Fruit fly (Drosophila melanogaster) S2 (cell line): ENCODE measurements around the gene Taf12.

ENCODE experiments used
- CG8478 ChIP-seq: fragments of >200 bp; optimal IDR thresholded peaks from 2 replicates; lab custom pipeline; 2018
- CTCF ChIP-seq, 2 experiments: fragments of >200 bp; optimal IDR thresholded peaks; 2 replicates each; lab custom pipeline; 2018

Gene Taf12

DNA sequence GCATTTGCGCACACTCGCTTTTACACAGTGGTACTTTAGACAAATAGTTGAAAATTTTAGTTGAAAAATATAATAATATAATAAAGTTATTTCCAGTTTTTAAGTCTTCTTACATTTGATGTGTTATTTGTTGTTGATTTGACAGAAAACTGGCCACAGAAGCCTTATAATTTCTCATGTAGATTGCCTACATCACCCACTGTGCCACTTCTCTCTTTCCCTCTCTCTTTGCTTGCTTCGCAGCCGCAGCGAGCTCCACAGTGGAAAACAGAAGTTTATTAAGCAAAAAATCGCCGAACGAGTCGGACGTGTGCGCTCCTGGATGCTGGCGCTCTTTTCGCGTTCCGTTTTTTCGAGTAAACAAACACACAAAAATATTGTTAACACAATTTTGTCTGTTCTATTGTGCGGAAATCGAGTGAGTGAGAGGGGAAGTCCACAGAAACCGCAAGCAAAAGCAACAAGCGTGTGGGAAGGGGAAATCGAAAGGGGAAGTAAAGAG is 23.6 kb downstream of the Taf12 start, which contains the start of gene CG42327:
Gene CG42327, plus strand, starts transcription at position 277 of the 502 bp plus-strand sequence.
- TF ChIP-seq CTCF (optimal IDR thresholded peaks at IDR 0.05; lab: Kevin White, UChicago) (no peak), CG8478 (lab: Kevin White, UChicago) (no peak)

DNA sequence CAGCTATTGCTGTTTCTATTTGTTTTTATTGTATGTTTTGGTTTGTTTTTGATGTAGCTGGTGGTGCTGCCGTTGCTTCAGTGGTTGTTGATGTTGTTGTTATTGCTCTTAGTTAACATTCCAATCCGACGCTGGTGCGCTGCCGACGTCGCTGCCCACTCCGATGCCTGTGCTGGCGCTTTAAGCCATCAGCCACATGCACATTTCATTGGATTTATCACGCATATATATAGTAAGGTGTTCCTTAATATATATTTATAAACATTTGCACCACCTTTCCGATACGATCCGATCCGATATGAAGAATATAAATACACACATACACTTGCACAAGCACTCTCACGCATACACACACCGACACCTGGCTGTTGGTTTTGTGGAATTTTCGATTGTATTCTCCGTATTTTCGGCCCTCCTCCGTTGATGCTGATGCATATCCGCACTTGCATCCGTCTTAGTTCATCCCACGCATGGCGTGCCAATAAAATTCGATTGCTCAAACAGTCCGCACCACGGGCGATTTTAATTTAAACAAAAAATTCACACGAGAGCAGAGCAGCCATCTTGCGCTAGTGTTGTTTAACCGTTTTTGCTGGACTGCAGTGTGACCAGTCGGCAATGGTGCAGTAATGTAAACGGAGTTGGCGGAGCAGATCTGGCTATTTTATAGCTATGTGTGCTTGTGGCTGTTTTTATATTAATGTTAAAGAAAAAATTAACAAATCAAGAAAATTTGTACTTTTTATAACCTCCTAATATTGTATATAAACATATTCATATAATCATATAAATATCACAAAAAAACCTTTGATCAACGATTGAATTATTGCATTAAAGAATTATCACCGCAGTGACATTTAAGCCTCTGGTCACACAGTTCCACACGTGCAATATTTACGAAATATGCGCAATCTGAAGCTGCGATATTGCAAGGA is 29.1 kb downstream of the Taf12 start, which contains the start of the genes Csk and Elp1:
Gene Csk, minus strand, starts transcription at position 602 of the 935 bp plus-strand sequence.
Gene Elp1, plus strand, starts transcription at position 867 of the 935 bp plus-strand sequence.
- TF ChIP-seq CTCF (optimal IDR thresholded peaks at IDR 0.05; lab: Kevin White, UChicago): no peak
- no peak for TF ChIP-seq CG8478 (lab: Kevin White, UChicago)

DNA sequence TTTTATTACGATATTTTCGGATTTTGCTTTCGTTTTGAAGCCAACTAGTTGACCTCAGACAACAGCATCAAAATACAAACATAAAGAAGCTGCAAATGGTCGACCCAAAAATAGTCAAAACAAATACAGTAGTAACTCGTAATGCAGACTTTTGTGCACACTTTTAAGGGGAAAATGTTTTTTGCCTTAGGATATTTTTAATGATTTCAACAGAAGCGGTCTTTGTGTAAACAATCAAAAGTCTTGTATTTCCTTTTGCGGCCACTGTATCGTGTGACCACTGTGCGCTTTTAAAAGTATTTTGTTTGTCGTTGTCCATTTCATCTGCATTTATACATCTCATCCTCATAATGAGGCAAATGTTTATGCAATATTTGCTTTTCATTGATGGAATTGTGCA is 30.0 kb downstream of the Taf12 start:
- TF ChIP-seq CG8478 (lab: Kevin White, UChicago) (no peak), CTCF (optimal IDR thresholded peaks at IDR 0.05; lab: Kevin White, UChicago) (no peak)

DNA sequence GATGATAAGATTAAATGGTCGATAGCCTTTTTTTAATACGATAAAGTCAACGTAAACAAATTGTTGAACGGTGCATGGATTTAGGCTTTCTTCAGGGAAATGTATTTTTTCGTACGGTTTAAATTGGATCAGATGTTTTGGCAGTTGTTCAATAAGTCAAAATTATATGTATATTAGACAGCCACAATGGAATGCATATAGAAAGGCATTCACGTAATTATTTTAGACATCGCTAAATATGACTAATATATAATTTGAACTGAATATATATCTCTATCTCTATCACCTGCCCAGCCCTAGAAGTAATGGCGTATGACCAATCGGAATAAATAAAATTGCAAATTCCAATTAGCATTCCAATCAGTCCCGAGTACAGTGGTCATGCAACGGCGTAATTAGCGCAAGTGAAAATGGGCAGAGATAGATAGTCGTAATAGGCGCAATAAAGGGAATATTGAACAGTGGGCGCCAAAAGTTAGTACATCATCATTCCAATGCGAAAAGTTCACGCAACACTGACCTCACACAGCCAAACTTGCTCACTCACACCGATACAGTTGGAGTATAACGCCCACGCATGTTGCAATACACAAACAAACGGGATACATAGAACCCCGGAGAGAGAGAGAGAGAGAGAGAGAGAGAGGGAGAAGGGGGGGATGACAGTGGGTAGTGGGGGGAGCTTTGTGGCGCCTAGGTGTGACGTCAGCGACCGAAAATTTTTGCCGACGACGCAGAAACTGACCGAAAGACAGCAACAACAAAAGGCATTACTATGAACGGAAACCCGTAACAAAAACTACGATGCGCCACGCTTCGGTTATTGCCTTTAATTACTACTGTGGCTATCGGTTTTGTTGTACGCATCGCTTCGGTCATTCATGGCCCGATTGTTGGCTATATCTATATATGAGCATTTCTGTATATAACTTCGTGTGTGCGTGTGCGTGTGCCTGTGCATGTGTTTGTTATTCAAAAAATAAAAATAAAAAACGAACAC is 30.8 kb downstream of the Taf12 start:
- no peak for TF ChIP-seq CTCF (optimal IDR thresholded peaks at IDR 0.05; lab: Kevin White, UChicago)
- TF ChIP-seq CG8478 (lab: Kevin White, UChicago): no peak

DNA sequence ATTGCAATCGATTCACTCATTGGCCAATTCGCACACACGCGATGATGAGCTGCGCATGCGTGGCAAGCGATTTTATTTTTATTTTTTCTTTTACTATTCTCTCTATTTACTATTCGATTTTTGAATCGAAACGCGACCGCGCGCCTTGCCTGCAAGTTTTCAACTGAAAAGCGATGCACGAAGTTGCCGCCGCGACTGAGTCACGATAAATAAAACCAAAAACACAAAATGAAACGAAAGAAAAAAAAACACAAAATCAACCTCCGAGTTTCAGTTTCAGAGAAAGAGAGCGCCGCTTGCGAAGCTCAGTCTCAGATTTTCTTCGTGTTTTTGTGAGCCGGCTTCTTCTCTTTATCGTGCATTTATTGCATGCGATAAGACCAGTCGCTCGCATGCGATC is 32.7 kb downstream of the Taf12 start:
- TF ChIP-seq CG8478 (lab: Kevin White, UChicago) (no peak), CTCF (optimal IDR thresholded peaks at IDR 0.05; lab: Kevin White, UChicago) (no peak)

DNA sequence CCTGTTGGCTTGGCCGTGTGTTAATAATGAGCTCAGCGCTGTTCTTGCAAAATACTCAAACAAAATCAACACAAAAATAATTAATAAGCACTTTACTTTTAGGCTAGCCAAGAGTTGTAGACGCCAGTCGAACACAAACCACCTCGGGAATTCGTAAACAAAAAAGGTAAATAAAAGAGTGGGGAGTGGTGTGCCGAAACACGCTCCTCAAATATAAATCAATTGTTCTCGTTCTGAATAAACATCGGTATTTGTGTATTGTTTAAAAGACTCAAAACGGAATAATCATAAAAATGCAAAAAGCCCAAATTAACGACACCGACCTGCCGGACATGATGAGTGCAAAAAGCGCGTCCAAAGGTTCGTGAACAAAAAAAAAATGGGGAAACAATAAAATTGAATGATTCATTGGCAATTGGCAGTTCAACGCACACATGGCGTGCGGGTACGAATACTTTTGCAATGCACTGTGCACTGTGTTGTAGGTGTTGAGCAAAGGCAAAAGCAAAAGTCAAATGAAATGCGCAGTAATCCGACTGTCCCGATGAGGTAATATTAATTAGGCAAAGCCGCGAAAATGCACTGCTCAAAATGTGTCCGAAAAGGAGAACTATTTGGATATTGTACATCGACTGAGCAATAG is 39.4 kb downstream of the Taf12 start:
- TF ChIP-seq CG8478 (lab: Kevin White, UChicago) (no peak), CTCF (optimal IDR thresholded peaks at IDR 0.05; lab: Kevin White, UChicago) (no peak)

DNA sequence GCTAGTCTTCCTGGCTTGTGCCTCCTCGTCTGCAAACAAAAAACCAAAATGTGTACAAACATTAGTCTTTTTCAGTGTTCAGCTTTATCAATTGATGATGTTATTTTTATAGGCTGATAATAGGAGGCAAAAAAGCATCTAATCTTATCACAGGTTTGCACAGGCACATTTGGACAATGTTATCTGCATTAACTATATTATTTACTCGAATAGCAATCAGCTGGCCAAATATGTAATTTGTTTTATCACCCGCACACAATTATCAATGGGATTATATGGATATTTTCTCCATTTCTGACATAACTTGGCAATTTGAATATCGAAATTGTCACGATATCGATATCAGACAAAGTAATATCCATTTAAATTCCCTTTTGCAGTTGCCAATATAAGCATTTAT is 41.9 kb downstream of the Taf12 start:
- no peak for TF ChIP-seq CTCF (optimal IDR thresholded peaks at IDR 0.05; lab: Kevin White, UChicago)
- no peak for TF ChIP-seq CG8478 (lab: Kevin White, UChicago)

DNA sequence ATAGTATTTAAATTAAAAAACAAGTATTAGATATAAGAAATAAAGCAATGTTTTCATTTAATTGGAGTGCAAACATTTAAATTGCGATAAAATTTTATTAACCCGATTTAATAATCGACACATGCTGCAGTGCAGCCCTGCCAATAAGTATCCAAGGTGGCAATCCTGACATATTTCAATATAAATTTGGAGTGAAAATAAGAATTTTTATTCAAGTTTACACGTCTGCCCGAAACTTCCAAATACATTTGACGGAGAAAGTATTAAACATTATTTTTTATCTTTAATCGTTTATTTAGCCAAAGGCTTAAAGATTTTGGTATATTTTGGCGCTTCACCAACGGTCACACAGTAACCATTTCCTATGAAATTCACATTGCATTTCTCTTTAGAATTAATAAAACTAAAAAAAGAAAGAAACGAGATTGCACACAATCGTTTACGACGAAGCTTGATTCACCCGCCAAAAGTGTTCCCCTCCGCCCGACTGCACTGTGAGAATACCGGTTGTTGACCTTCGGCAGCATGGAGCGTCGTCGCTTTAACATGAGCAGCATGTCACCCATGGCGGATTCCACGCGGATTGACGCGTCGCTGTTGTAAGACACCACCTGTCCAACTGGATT is 51.0 kb downstream of the Taf12 start, which contains the start of gene CG14712:
Gene CG14712, plus strand, starts transcription at position 344 of the 626 bp plus-strand sequence.
- TF ChIP-seq CG8478 (lab: Kevin White, UChicago): no peak
- TF ChIP-seq CTCF (optimal IDR thresholded peaks at IDR 0.05; lab: Kevin White, UChicago): no peak
